Fruit fly (Drosophila melanogaster): ENCODE results near the gene Nep2.

Nep2 gene

DNA sequence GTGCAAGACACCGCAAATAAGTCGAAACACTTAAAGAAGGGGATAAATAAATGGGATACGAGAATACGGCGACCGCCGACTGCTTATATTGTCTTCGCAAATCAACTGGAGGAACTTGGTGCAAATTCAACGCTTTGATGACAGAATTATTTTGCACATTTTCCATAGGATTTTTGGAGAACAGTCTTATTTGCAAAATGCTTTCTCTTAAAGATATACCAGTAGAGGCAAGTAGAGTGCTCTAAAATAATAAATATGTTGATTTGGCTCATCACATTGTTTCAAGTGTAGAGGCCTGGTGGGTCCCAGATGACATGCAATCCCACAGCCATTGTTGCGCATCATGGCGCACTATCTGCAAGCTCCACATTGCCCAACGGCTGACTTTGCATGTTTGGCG is 15.6 kb upstream of the Nep2 start (continued):
- TF ChIP-seq CG7368 (GFP tag; optimal IDR thresholded peaks at IDR 0.05) (no peak), CG32006 (GFP tag; optimal IDR thresholded peaks at IDR 0.05) (peak; percentile 64), CG8119 (GFP tag; IDR thresholded peaks at IDR 0.05) (peak; percentile 49), CG9139 (GFP tag; optimal IDR thresholded peaks at IDR 0.05) (no peak)

DNA sequence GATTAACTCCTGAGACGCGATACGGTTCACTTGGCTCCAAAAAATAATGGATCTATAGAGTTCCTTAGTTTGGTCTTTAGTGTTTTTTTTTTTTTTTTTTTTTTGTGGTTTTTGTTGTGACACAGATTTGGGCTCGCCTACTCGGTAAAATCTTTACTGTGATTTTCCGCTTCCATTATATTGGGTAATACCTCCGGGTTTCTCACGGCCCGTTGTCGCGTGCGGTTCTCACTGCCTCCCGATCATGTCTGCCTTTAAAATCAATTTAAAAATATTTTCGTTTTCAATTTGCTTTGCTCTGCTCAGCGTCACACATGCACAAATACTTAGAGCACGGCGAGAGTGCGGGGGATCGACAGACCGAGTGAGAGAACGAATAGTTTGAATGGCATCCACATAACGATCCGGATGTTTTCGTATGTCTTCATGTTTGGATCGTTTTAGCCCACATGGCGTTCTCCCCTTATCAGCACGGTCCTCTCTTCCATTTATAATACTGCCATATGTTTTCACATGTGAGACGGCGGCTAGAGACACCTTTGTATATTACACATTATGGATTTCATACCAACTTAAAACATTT is 14.6 kb upstream of the Nep2 start:
- no peak for TF ChIP-seq Blimp-1 (GFP tag; optimal IDR thresholded peaks at IDR 0.05)

DNA sequence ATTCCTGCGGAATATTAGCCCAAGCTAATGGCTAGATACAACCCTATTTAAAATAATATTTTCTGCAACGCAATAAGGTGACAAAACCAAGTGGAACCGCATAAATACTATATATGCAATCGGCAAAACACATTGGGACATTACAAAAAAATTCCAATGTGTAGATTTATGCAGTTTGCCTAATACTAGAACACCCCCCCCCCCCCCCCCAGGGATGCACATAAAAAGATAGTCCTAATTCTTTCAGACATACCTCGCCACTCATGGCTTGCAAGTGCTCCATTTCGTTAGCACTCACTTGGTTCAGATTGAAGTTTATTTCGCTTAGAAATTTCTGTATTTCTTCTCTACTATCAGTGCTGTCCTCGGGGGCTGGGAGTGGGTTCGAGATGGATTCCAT is 13.9 kb upstream of the Nep2 start:
- TF ChIP-seq esn (GFP tag; optimal IDR thresholded peaks at IDR 0.05) (no peak), Eip78C (GFP tag) (no peak), Hr39 (GFP tag; optimal IDR thresholded peaks at IDR 0.05) (no peak), Gug (GFP tag; IDR thresholded peaks at IDR 0.05) (no peak), Ets96B (tag; optimal IDR thresholded peaks at IDR 0.05) (no peak), salr (GFP tag; optimal IDR thresholded peaks at IDR 0.05) (no peak), CG6854 (GFP tag; optimal IDR thresholded peaks at IDR 0.05) (no peak), Eip75B (GFP tag; optimal IDR thresholded peaks at IDR 0.05) (no peak)

DNA sequence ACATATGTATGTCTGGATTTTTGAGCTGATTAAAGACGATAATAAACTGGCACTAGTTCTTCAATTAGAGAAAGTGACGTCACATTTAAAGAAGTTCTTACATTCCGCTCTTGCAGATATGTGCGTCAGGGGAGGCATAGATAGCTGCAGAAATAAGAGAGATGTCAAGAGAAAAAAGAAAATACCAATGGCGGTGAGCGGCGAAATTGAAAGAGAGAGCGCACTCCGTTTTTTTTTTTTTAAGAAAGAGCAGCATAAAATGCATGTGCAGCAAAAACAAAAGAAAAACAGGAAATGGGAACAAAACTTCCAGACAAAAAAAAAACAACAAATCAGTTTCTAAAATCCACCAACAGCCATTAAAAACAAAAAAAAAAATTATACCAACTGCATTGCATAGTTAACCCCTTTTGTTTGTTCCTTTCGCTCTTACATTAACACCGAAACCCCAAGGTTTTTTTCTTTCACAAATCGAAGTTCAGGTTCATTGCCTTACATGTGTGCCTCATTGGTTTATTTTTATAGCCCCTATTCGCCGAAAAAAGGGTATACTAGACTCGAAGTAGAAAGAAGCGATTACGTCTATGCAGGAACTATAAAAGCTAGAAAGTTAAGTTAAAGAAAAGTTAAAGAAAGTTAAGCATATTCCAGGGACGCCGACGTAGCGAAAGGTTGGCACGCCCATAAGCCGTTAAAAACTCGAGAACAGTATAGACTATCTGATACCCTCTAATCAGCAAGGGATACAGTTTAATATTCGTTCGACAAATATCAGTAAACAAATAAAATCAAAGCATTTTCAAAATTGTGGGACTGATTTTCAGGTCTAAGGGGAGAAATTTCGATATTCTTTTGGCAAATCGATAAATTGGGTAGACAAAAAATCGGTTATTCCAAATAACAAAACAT is 9.2 kb upstream of the Nep2 start:
- TF ChIP-seq topi (GFP tag; optimal IDR thresholded peaks at IDR 0.05), result no peak
- TF ChIP-seq CG32006 (GFP tag; optimal IDR thresholded peaks at IDR 0.05), result peak; percentile 17
- TF ChIP-seq vri (GFP tag; optimal IDR thresholded peaks at IDR 0.05), result no peak
- TF ChIP-seq dac (GFP tag; optimal IDR thresholded peaks at IDR 0.05), result no peak
- no peak for TF ChIP-seq CG11294 (GFP tag; IDR thresholded peaks at IDR 0.05)
- peak; percentile 64 for TF ChIP-seq spab (GFP tag; optimal IDR thresholded peaks at IDR 0.05)
- peak in 1 of 2 experiments; percentile 22 for TF ChIP-seq salr (GFP tag; optimal IDR thresholded peaks at IDR 0.05)
- no peak for TF ChIP-seq CG34406 (GFP tag; optimal IDR thresholded peaks at IDR 0.05)
- TF ChIP-seq Gug (GFP tag; IDR thresholded peaks at IDR 0.05), result no peak
- TF ChIP-seq CG10631 (GFP tag; optimal IDR thresholded peaks at IDR 0.05), result no peak
- TF ChIP-seq CG15336 (GFP tag; IDR thresholded peaks at IDR 0.05), result peak; percentile 87
- TF ChIP-seq eg (GFP tag; IDR thresholded peaks at IDR 0.05), result peak; percentile 90
- no peak for TF ChIP-seq fkh (GFP tag; optimal IDR thresholded peaks at IDR 0.05)
- no peak for TF ChIP-seq CG31627 (GFP tag; optimal IDR thresholded peaks at IDR 0.05)
- TF ChIP-seq CG6276 (GFP tag; optimal IDR thresholded peaks at IDR 0.05), result peak; percentile 82
- TF ChIP-seq CG3919 (GFP tag; optimal IDR thresholded peaks at IDR 0.05), result peak; percentile 10
- no peak for TF ChIP-seq esn (GFP tag; optimal IDR thresholded peaks at IDR 0.05)
- no peak for TF ChIP-seq Smox (GFP tag; optimal IDR thresholded peaks at IDR 0.05)
- no peak for TF ChIP-seq Hr39 (GFP tag; optimal IDR thresholded peaks at IDR 0.05)
- peak; percentile 77 for TF ChIP-seq Lpt (GFP tag; optimal IDR thresholded peaks at IDR 0.05)
- TF ChIP-seq CG1621 (tag; optimal IDR thresholded peaks at IDR 0.05), result peak; percentile 47
- peak; percentile 2 for TF ChIP-seq pdm3 (GFP tag; optimal IDR thresholded peaks at IDR 0.05)
- no peak for TF ChIP-seq Sox14 (GFP tag; optimal IDR thresholded peaks at IDR 0.05)
- TF ChIP-seq Ets21C (GFP tag; optimal IDR thresholded peaks at IDR 0.05), result no peak
- TF ChIP-seq CG7368 (GFP tag; optimal IDR thresholded peaks at IDR 0.05), result no peak
- peak; percentile 17 for TF ChIP-seq achi (GFP tag; optimal IDR thresholded peaks at IDR 0.05)
- TF ChIP-seq CG6854 (GFP tag; optimal IDR thresholded peaks at IDR 0.05), result peak; percentile 72
- TF ChIP-seq Eip75B (GFP tag; optimal IDR thresholded peaks at IDR 0.05), result no peak
- peak; percentile 13 for TF ChIP-seq CG11762 (GFP tag; optimal IDR thresholded peaks at IDR 0.05; ENCODE audit: insufficient read depth)
- TF ChIP-seq CG10669 (GFP tag; optimal IDR thresholded peaks at IDR 0.05), result peak; percentile 25
- peak; percentile 35 for TF ChIP-seq Eip93F (GFP tag; optimal IDR thresholded peaks at IDR 0.05)
- peak; percentile 82 to 83 for TF ChIP-seq ss (GFP tag; optimal IDR thresholded peaks at IDR 0.05)
- TF ChIP-seq Blimp-1 (GFP tag; optimal IDR thresholded peaks at IDR 0.05), result no peak
- TF ChIP-seq CG8119 (GFP tag; IDR thresholded peaks at IDR 0.05), result peak; percentile 91
- peak; percentile 3 for TF ChIP-seq net (GFP tag; optimal IDR thresholded peaks at IDR 0.05)
- peak; percentile 79 for TF ChIP-seq Eip78C (GFP tag)
- TF ChIP-seq Hr38 (GFP tag; optimal IDR thresholded peaks at IDR 0.05), result no peak
- TF ChIP-seq OdsH (GFP tag; optimal IDR thresholded peaks at IDR 0.05), result peak; percentile 31
- peak; percentile 49 for TF ChIP-seq dsx (GFP tag; optimal IDR thresholded peaks at IDR 0.05; ENCODE audit: poor library complexity, severe bottlenecking)

Data from whole organism, prepupa.